Fruit fly (Drosophila melanogaster) whole organism, pupa: ENCODE measurements around the gene CG14131.

Experiments
- CG13204 ChIP-seq: fragments of 200-800 bp; sonication (Bioruptor generic); optimal IDR thresholded peaks from 2 replicates; lab custom pipeline; 2018; ENCODE audit warnings: missing biosample characterization, mild to moderate bottlenecking, missing genetic modification characterization, moderate library complexity
- D1 ChIP-seq: fragments of 200-800 bp; sonication (Bioruptor generic); optimal IDR thresholded peaks from 2 replicates; lab custom pipeline; 2018; ENCODE audit warnings: missing biosample characterization, mild to moderate bottlenecking, missing genetic modification characterization, moderate library complexity
- Pif1A ChIP-seq: fragments of 200-800 bp; sonication (Bioruptor generic); optimal IDR thresholded peaks from 3 replicates; lab custom pipeline; 2016; ENCODE audit warnings: missing biosample characterization, missing genetic modification characterization
- Pif1B ChIP-seq: fragments of 200-800 bp; sonication (Bioruptor generic); optimal IDR thresholded peaks from 3 replicates; lab custom pipeline; 2016; ENCODE audit warnings: missing biosample characterization, missing genetic modification characterization
- Snoo ChIP-seq: fragments of 200-800 bp; sonication (Bioruptor generic); optimal IDR thresholded peaks from 3 replicates; lab custom pipeline; 2017; ENCODE audit warnings: missing biosample characterization, mild to moderate bottlenecking, missing genetic modification characterization, inconsistent platforms
- fd96Ca ChIP-seq: fragments of 200-800 bp; sonication (Bioruptor generic); IDR thresholded peaks from 3 replicates; pipeline ENCODE4 v1.3.6; 2022; ENCODE audit warnings: missing biosample characterization, missing genetic modification characterization

The CG14131 gene

dm6 chr3L:11825560-11826153 lies 48.8 kb downstream of the CG14131 start, which contains the start of gene CG32095:
Gene CG32095 (minus strand): TSS chr3L:11825732.
- TF ChIP-seq D1 = no peak
- TF ChIP-seq fd96Ca = no peak

- TF ChIP-seq Pif1A (GFP tag; lab: Kevin White, UChicago) = no peak
- TF ChIP-seq Pif1B (GFP tag; lab: Kevin White, UChicago) = no peak
- no peak for TF ChIP-seq CG13204 (GFP tag; lab: Kevin White, UChicago)
- TF ChIP-seq Snoo = no peak
Measured at dm6 chr3L:11828730-11829129, 51.9 kb downstream of the CG14131 start, which contains the start of gene CG7264. Gene CG7264 (plus strand): TSS chr3L:11829030.
